Worm (Caenorhabditis elegans) whole organism, L4 larva: ENCODE data around the gene hyl-1.

Experiments
- D1046.2 ChIP-seq: fragments of 200-800 bp; sonication (Bioruptor generic); IDR thresholded peaks from 2 replicates; pipeline ENCODE4 v1.3.6; 2022; ENCODE audit warnings: missing genetic modification characterization, missing compliant biosample characterization
- F26F4.8 ChIP-seq: fragments of 200-800 bp; sonication (Bioruptor generic); conservative IDR thresholded peaks from 2 replicates; pipeline ENCODE4 v1.3.6; 2022; ENCODE audit warnings: missing genetic modification characterization, missing compliant biosample characterization
- F49E8.2 ChIP-seq: sonication (generic microtip); optimal IDR thresholded peaks from 2 replicates; lab custom pipeline; 2016; ENCODE audit warnings: missing compliant biosample characterization, mild to moderate bottlenecking, missing genetic modification characterization, borderline replicate concordance
- T20F7.1 ChIP-seq: fragments of 200-800 bp; sonication (Bioruptor generic); optimal IDR thresholded peaks from 2 replicates; lab custom pipeline; 2018; ENCODE audit warnings: mild to moderate bottlenecking, missing genetic modification characterization, missing compliant biosample characterization
- ZK337.2 ChIP-seq: fragments of 200-800 bp; sonication (Bioruptor generic); IDR thresholded peaks from 2 replicates; pipeline ENCODE4 v1.3.6; 2022; ENCODE audit warnings: missing genetic modification reagents, missing genetic modification characterization, missing compliant biosample characterization
- aha-1 ChIP-seq: fragments of 150-350 bp; peaks from one replicate; lab custom pipeline; 2014; ENCODE audit warnings: missing biosample characterization, missing genetic modification characterization
- aly-2 ChIP-seq: sonication (generic microtip); optimal IDR thresholded peaks from 2 replicates; lab custom pipeline; 2018; ENCODE audit warnings: missing biosample characterization, missing genetic modification characterization
- ama-1 ChIP-seq: fragments of 150-350 bp; optimal IDR thresholded peaks from 2 replicates; lab custom pipeline; 2014; ENCODE audit warnings: inconsistent platforms, mixed read lengths
- ceh-20 ChIP-seq: fragments of 200-800 bp; sonication (Bioruptor generic); IDR thresholded peaks from 2 replicates; pipeline ENCODE4 v1.3.6; 2022; ENCODE audit warnings: missing genetic modification reagents, missing genetic modification characterization, missing compliant biosample characterization
- ceh-44 ChIP-seq: fragments of 200-800 bp; sonication (Bioruptor generic); IDR thresholded peaks from 2 replicates; pipeline ENCODE4 v1.3.6; 2022; ENCODE audit warnings: missing genetic modification reagents, missing genetic modification characterization, missing compliant biosample characterization
- ceh-82 ChIP-seq: sonication (generic microtip); optimal IDR thresholded peaks from 2 replicates; lab custom pipeline; 2017; ENCODE audit warnings: missing biosample characterization, missing genetic modification characterization
- daf-16 ChIP-seq, 3 experiments: sonication (generic microtip); optimal IDR thresholded peaks; 2 replicates each; lab custom pipeline; 2016 to 2017; ENCODE audit warnings: missing genetic modification characterization in 3 of 3, missing genetic modification reagents in 3 of 3, mild to moderate bottlenecking in 2 of 3, missing compliant biosample characterization in 2 of 3, missing biosample characterization in 1 of 3, moderate library complexity in 1 of 3
- daf-8 ChIP-seq: fragments of 200-800 bp; sonication (Bioruptor generic); IDR thresholded peaks from 2 replicates; pipeline ENCODE4 v1.3.6; 2022; ENCODE audit warnings: missing genetic modification characterization, missing compliant biosample characterization
- dve-1 ChIP-seq: sonication (generic microtip); optimal IDR thresholded peaks from 2 replicates; lab custom pipeline; 2017; ENCODE audit warnings: antibody characterized with exemption, mild to moderate bottlenecking, missing genetic modification characterization, missing compliant biosample characterization; ENCODE audit not compliant: insufficient read depth
- egl-27 ChIP-seq: sonication (generic microtip); optimal IDR thresholded peaks from 3 replicates; lab custom pipeline; 2017; ENCODE audit warnings: missing biosample characterization, missing genetic modification reagents, missing genetic modification characterization
- egl-43 ChIP-seq: fragments of 200-800 bp; sonication (Bioruptor generic); IDR thresholded peaks from 2 replicates; pipeline ENCODE4 v1.3.6; 2022; ENCODE audit warnings: missing genetic modification reagents, missing genetic modification characterization, missing compliant biosample characterization
- fos-1 ChIP-seq: fragments of 150-350 bp; optimal IDR thresholded peaks from 2 replicates; lab custom pipeline; 2014; ENCODE audit warnings: missing biosample characterization, missing genetic modification characterization
- hif-1 ChIP-seq, 2 experiments: sonication (generic microtip); optimal IDR thresholded peaks; 2 replicates each; lab custom pipeline; 2016 to 2017; ENCODE audit warnings: missing compliant biosample characterization in 2 of 2, missing genetic modification characterization in 2 of 2, missing genetic modification reagents in 2 of 2, missing genotype in 2 of 2, mild to moderate bottlenecking in 1 of 2
- hlh-30 ChIP-seq: sonication (generic microtip); optimal IDR thresholded peaks from 2 replicates; lab custom pipeline; 2017; ENCODE audit warnings: antibody characterized with exemption, mild to moderate bottlenecking, missing genetic modification characterization, missing compliant biosample characterization; ENCODE audit not compliant: insufficient read depth
- lin-1 ChIP-seq: fragments of 200-800 bp; sonication (Bioruptor generic); IDR thresholded peaks from 2 replicates; pipeline ENCODE4 v1.3.6; 2022; ENCODE audit warnings: missing genetic modification reagents, missing genetic modification characterization, missing compliant biosample characterization
- lin-39 ChIP-seq: fragments of 150-350 bp; optimal IDR thresholded peaks from 2 replicates; lab custom pipeline; 2014; ENCODE audit warnings: missing biosample characterization, missing genetic modification reagents, missing genetic modification characterization
- mes-2 ChIP-seq: sonication (generic microtip); optimal IDR thresholded peaks from 2 replicates; lab custom pipeline; 2016; ENCODE audit warnings: missing genotype, mild to moderate bottlenecking, missing genetic modification characterization, missing compliant biosample characterization; ENCODE audit not compliant: poor library complexity, severe bottlenecking
- mxl-2 ChIP-seq: fragments of 200-800 bp; sonication (Bioruptor generic); conservative IDR thresholded peaks from 2 replicates; pipeline ENCODE4 v1.3.6; 2022; ENCODE audit warnings: missing genetic modification reagents, missing genetic modification characterization, missing compliant biosample characterization
- nhr-111 ChIP-seq: fragments of 200-800 bp; sonication (Bioruptor generic); optimal IDR thresholded peaks from 2 replicates; lab custom pipeline; 2018; ENCODE audit warnings: mild to moderate bottlenecking, missing genetic modification characterization, missing compliant biosample characterization
- nhr-48 ChIP-seq: sonication (generic microtip); optimal IDR thresholded peaks from 2 replicates; lab custom pipeline; 2016; ENCODE audit warnings: mild to moderate bottlenecking, missing genetic modification characterization, missing compliant biosample characterization
- pha-4 ChIP-seq, 2 experiments: fragments of 150-350 bp in 1 of 2; fragments of 200-800 bp in 1 of 2; sonication (Bioruptor generic) in 1 of 2; IDR thresholded peaks in 1 of 2; optimal IDR thresholded peaks in 1 of 2; 2 replicates each; pipeline versions ENCODE4 v1.3.6 to Lab custom; 2014 to 2022; ENCODE audit warnings: missing genetic modification characterization in 2 of 2, missing genetic modification reagents in 2 of 2, missing biosample characterization in 1 of 2, missing compliant biosample characterization in 1 of 2
- sdz-12 ChIP-seq: fragments of 200-800 bp; sonication (Bioruptor generic); optimal IDR thresholded peaks from 2 replicates; lab custom pipeline; 2018; ENCODE audit warnings: mild to moderate bottlenecking, missing genetic modification characterization, missing compliant biosample characterization
- snpc-1.2 ChIP-seq: fragments of 200-800 bp; sonication (Bioruptor generic); IDR thresholded peaks from 2 replicates; pipeline ENCODE4 v1.3.6; 2022; ENCODE audit warnings: missing genetic modification reagents, missing genetic modification characterization, missing compliant biosample characterization
- snpc-4 ChIP-seq: fragments of 150-350 bp; optimal IDR thresholded peaks from 2 replicates; lab custom pipeline; 2014; ENCODE audit warnings: missing biosample characterization, missing genetic modification characterization
- spr-1 ChIP-seq: sonication (generic microtip); optimal IDR thresholded peaks from 2 replicates; lab custom pipeline; 2016; ENCODE audit warnings: mild to moderate bottlenecking, missing genetic modification characterization, missing compliant biosample characterization
- spr-3 ChIP-seq: fragments of 200-800 bp; sonication (Bioruptor generic); optimal IDR thresholded peaks from 2 replicates; lab custom pipeline; 2018; ENCODE audit warnings: mild to moderate bottlenecking, missing genetic modification characterization, missing compliant biosample characterization
- unc-62 ChIP-seq, 3 experiments: fragments of 150-350 bp in 1 of 3; sonication (generic microtip); optimal IDR thresholded peaks in 2 of 3; peaks in 1 of 3; 1 replicate in 1 of 3; 2 replicates in 2 of 3; lab custom pipeline; 2014 to 2017; ENCODE audit warnings: missing biosample characterization in 3 of 3, missing genetic modification characterization in 3 of 3, missing genetic modification reagents in 3 of 3, missing genotype in 1 of 3
- zfp-2 ChIP-seq: sonication (generic microtip); optimal IDR thresholded peaks from 2 replicates; lab custom pipeline; 2016; ENCODE audit warnings: mild to moderate bottlenecking, missing genetic modification characterization, missing compliant biosample characterization
- zfp-3 ChIP-seq: fragments of 200-800 bp; sonication (Bioruptor generic); conservative IDR thresholded peaks from 2 replicates; pipeline ENCODE4 v1.3.6; 2022; ENCODE audit warnings: missing genetic modification reagents, missing genetic modification characterization, missing compliant biosample characterization

The hyl-1 gene

DNA sequence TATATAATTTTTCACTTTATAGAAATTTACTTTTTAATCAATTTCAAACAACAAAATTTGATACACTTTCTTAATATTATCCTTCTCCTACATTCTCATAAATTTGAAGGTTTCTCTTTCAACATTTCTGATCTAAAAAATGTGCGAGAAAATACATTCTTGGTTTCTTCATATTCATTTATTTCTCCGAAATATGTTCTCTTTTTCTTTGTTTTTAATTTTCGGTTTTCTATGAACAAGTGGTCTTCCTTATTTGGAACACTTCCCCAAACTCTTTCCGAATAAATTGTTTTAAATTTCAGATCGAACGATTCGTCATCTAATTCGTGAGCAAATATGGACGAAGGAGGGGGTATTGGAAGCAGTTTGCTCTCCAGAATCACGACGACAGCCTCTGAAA lies 20.2 kb downstream of the hyl-1 start, which contains the start of gene npr-22:
npr-22 (plus strand) TSS at position 301 of the 400 bp plus-strand sequence.
- no peak for TF ChIP-seq fos-1 (tag; lab: Kevin White, UChicago)
- no peak for TF ChIP-seq F49E8.2 (tag; lab: Kevin White, UChicago)
- TF ChIP-seq egl-27 (tag; lab: Kevin White, UChicago) = no peak
- no peak for TF ChIP-seq nhr-111
- no peak for TF ChIP-seq mes-2
- no peak for TF ChIP-seq ceh-82 (tag; lab: Kevin White, UChicago)
- TF ChIP-seq lin-39 (tag; lab: Kevin White, UChicago) = no peak
- no peak for TF ChIP-seq ceh-44
- TF ChIP-seq spr-3 (GFP tag; lab: Kevin White, UChicago) = no peak
- TF ChIP-seq zfp-3 = no peak
- TF ChIP-seq mxl-2 (GFP tag; lab: Robert Waterston, UW) = no peak
- no peak for TF ChIP-seq ceh-20 (GFP tag; lab: Robert Waterston, UW)
- no peak for TF ChIP-seq nhr-48 (tag; lab: Kevin White, UChicago)
- TF ChIP-seq aly-2 = no peak
- no peak for TF ChIP-seq sdz-12 (GFP tag; lab: Kevin White, UChicago)
- no peak for TF ChIP-seq spr-1 (tag; lab: Kevin White, UChicago)
- TF ChIP-seq snpc-1.2 (GFP tag; lab: Robert Waterston, UW) = no peak

DNA sequence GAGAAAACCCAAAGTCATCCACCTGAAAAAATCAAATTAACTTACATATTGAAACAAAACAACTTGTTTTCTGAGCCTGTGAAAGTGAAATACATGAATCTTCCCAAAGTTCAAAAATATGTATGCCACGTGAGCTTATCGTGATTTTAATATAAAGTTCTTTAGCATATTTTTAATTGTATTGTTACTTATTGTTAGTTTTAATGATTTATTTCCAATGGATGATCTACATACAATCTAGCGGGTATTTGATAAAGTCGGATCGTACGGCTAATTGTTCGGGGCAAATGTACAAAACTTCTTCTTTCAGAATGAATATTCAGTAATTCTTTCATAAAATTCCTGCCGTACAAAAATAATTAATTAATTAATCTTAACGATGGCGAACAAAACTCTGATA lies 31.3 kb downstream of the hyl-1 start, which contains the start of gene Y59H11AM.4:
Y59H11AM.4 (minus strand) TSS at position 101 of the 400 bp plus-strand sequence.
- TF ChIP-seq T20F7.1 (GFP tag; lab: Kevin White, UChicago) (no peak), sdz-12 (GFP tag; lab: Kevin White, UChicago) (no peak), spr-1 (tag; lab: Kevin White, UChicago) (no peak), daf-8 (GFP tag; lab: Robert Waterston, UW) (no peak), pha-4 (GFP tag; IDR thresholded peaks at IDR 0.05; lab: Robert Waterston, UW) (no peak), pha-4 (tag; optimal IDR thresholded peaks at IDR 0.05; lab: Kevin White, UChicago) (no peak), lin-1 (GFP tag; lab: Robert Waterston, UW) (no peak), ceh-20 (GFP tag; lab: Robert Waterston, UW) (no peak), zfp-2 (tag; lab: Kevin White, UChicago) (no peak), egl-43 (GFP tag; lab: Robert Waterston, UW) (no peak), hlh-30 (tag; lab: Kevin White, UChicago) (no peak), daf-16 (GFP tag; optimal IDR thresholded peaks at IDR 0.05; lab: Kevin White, UChicago) (no peak), daf-16 (tag; optimal IDR thresholded peaks at IDR 0.05; lab: Kevin White, UChicago) (no peak), ZK337.2 (GFP tag; lab: Robert Waterston, UW) (no peak)

DNA sequence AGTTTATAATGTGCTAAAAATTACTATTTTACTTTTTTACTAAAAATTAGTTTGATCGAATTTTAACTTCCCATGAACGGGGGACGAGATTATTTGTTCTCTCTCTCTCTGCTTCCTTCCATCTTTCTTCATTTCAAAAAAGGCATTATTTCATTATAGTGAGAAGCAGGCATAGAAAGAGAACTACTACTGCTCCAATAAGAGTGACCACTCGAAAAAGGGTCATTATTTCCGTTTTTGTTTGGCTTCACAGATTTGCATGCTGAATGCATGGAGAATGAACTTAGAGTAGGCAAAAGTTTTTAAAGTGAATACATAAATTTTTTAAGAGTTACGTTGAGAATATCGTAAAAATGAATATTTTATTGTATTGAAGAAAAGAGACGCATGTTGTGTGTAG lies 31.8 kb downstream of the hyl-1 start:
- no peak for TF ChIP-seq mes-2
- TF ChIP-seq unc-62 (GFP tag; optimal IDR thresholded peaks at IDR 0.05 in 1 of 2; lab: Kevin White, UChicago) = peak in 1 of 2 experiments; percentile 92
- TF ChIP-seq unc-62 (tag; optimal IDR thresholded peaks at IDR 0.05; lab: Kevin White, UChicago) = no peak
- peak; percentile 10 for TF ChIP-seq aha-1 (tag; lab: Kevin White, UChicago)

DNA sequence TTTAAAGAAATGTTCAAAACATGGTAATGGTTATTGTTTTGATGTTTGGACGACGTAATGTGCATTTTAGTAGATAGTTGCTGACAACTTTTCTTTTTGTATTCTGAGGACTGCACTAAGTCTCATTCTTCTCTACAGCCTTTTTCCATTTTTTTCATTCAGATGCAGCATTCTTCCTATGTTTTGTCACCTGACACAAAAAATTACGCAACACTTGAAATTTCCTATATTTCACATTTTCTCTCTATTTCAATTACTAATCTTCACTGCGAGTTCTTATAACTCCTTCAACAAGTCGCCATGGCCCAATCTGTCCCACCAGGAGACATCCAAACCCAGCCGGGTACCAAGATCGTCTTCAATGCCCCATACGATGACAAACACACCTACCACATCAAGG lies 32.2 kb downstream of the hyl-1 start, which contains the start of gene Y59H11AM.1:
Y59H11AM.1 (plus strand) TSS at position 301 of the 400 bp plus-strand sequence.
- TF ChIP-seq F26F4.8 (no peak), snpc-4 (tag; lab: Kevin White, UChicago) (no peak), ama-1 (lab: Kevin White, UChicago) (no peak), dve-1 (tag; lab: Kevin White, UChicago) (no peak), daf-8 (GFP tag; lab: Robert Waterston, UW) (no peak), hif-1 (tag; optimal IDR thresholded peaks at IDR 0.05; lab: Kevin White, UChicago) (no peak), D1046.2 (GFP tag; lab: Robert Waterston, UW) (no peak)
